Fruit fly (Drosophila melanogaster) whole organism, pupa: Measurements from ENCODE around the gene ZIPIC.

Experiments used
- CG10348 ChIP-seq: fragments of 200-800 bp; sonication (Bioruptor generic); IDR thresholded peaks from 2 replicates; pipeline ENCODE4 v1.3.6; 2022; ENCODE audit warnings: missing biosample characterization, missing genetic modification characterization
- CG12605 ChIP-seq: fragments of 200-800 bp; sonication (Bioruptor generic); IDR thresholded peaks from 2 replicates; pipeline ENCODE4 v1.3.6; 2022; ENCODE audit warnings: missing biosample characterization, missing genetic modification characterization
- CG13204 ChIP-seq: fragments of 200-800 bp; sonication (Bioruptor generic); optimal IDR thresholded peaks from 2 replicates; lab custom pipeline; 2018; ENCODE audit warnings: missing biosample characterization, mild to moderate bottlenecking, missing genetic modification characterization, moderate library complexity
- CG14655 ChIP-seq: fragments of 200-800 bp; sonication (Bioruptor generic); optimal IDR thresholded peaks from 3 replicates; lab custom pipeline; 2017; ENCODE audit warnings: mild to moderate bottlenecking, missing biosample characterization, missing genetic modification reagents, missing genetic modification characterization
- CG15710 ChIP-seq: fragments of 200-800 bp; sonication (Bioruptor generic); optimal IDR thresholded peaks from 2 replicates; lab custom pipeline; 2018; ENCODE audit warnings: missing biosample characterization, mild to moderate bottlenecking, missing genetic modification characterization, moderate library complexity
- CG17806 ChIP-seq: fragments of 200-800 bp; sonication (Bioruptor generic); optimal IDR thresholded peaks from 2 replicates; lab custom pipeline; 2018; ENCODE audit warnings: missing biosample characterization, mild to moderate bottlenecking, missing genetic modification characterization, moderate library complexity
- CG32121 ChIP-seq: fragments of 200-800 bp; sonication (Bioruptor generic); IDR thresholded peaks from 2 replicates; pipeline ENCODE4 v1.3.6; 2022; ENCODE audit warnings: missing biosample characterization, missing genetic modification characterization
- CG34367 ChIP-seq: fragments of 200-800 bp; sonication (Bioruptor generic); optimal IDR thresholded peaks from 2 replicates; lab custom pipeline; 2018; ENCODE audit warnings: missing biosample characterization, mild to moderate bottlenecking, missing genetic modification characterization
- CG4496 ChIP-seq: fragments of 200-800 bp; sonication (Bioruptor generic); IDR thresholded peaks from 3 replicates; pipeline ENCODE4 v1.3.6; 2022; ENCODE audit warnings: missing biosample characterization, missing genetic modification characterization
- CG8159 ChIP-seq: fragments of 200-800 bp; sonication (Bioruptor generic); optimal IDR thresholded peaks from 3 replicates; lab custom pipeline; 2018; ENCODE audit warnings: missing biosample characterization, mild to moderate bottlenecking, missing genetic modification characterization, moderate library complexity
- CG8301 ChIP-seq: fragments of 200-800 bp; sonication (Bioruptor generic); optimal IDR thresholded peaks from 2 replicates; lab custom pipeline; 2018; ENCODE audit warnings: missing biosample characterization, mild to moderate bottlenecking, missing genetic modification characterization
- CG9948 ChIP-seq: fragments of 200-800 bp; sonication (Bioruptor generic); optimal IDR thresholded peaks from 2 replicates; lab custom pipeline; 2018; ENCODE audit warnings: missing biosample characterization, mild to moderate bottlenecking, missing genetic modification characterization, moderate library complexity
- D1 ChIP-seq: fragments of 200-800 bp; sonication (Bioruptor generic); optimal IDR thresholded peaks from 2 replicates; lab custom pipeline; 2018; ENCODE audit warnings: missing biosample characterization, mild to moderate bottlenecking, missing genetic modification characterization, moderate library complexity
- EcR ChIP-seq: fragments of 200-800 bp; sonication (Bioruptor generic); optimal IDR thresholded peaks from 3 replicates; lab custom pipeline; 2019; ENCODE audit warnings: missing biosample characterization, missing genetic modification characterization, mild to moderate bottlenecking, moderate library complexity, missing genetic modification reagents
- Ets98B ChIP-seq: fragments of 200-800 bp; sonication (Bioruptor generic); IDR thresholded peaks from 2 replicates; pipeline ENCODE4 v1.3.6; 2022; ENCODE audit warnings: missing biosample characterization, missing genetic modification characterization
- Pif1A ChIP-seq: fragments of 200-800 bp; sonication (Bioruptor generic); optimal IDR thresholded peaks from 3 replicates; lab custom pipeline; 2016; ENCODE audit warnings: missing biosample characterization, missing genetic modification characterization
- Pif1B ChIP-seq: fragments of 200-800 bp; sonication (Bioruptor generic); optimal IDR thresholded peaks from 3 replicates; lab custom pipeline; 2016; ENCODE audit warnings: missing biosample characterization, missing genetic modification characterization
- Snoo ChIP-seq: fragments of 200-800 bp; sonication (Bioruptor generic); optimal IDR thresholded peaks from 3 replicates; lab custom pipeline; 2017; ENCODE audit warnings: missing biosample characterization, mild to moderate bottlenecking, missing genetic modification characterization, inconsistent platforms
- fd96Ca ChIP-seq: fragments of 200-800 bp; sonication (Bioruptor generic); IDR thresholded peaks from 3 replicates; pipeline ENCODE4 v1.3.6; 2022; ENCODE audit warnings: missing biosample characterization, missing genetic modification characterization
- gl ChIP-seq: fragments of 200-800 bp; sonication (Bioruptor generic); optimal IDR thresholded peaks from 2 replicates; lab custom pipeline; 2018; ENCODE audit warnings: missing biosample characterization, mild to moderate bottlenecking, missing genetic modification characterization
- rn ChIP-seq: fragments of 200-800 bp; sonication (Bioruptor generic); IDR thresholded peaks from 2 replicates; pipeline ENCODE4 v1.3.6; 2022; ENCODE audit warnings: missing biosample characterization, missing genetic modification characterization

ZIPIC gene

DNA sequence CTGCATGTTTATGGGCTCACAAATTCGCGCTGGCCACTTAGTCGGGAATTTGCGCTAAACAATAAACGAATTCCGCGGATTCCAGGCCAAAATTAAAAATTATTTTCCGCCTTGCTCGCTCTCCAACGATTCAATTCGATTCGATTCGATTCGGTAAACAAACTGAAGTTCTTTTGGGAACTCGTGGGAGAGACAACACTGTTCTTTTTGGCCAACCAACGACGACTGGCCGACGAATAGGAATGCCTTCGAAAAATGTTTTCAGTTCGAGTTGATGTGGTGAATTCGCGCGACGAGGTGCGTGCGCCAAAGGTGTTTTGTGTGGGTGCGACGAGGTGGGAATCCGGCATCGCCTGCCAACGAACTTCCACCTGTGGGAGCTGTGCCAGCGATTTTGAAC, 15.3 kb upstream of the ZIPIC start, which contains the start of gene CG15528:
TSS of gene CG15528 (minus strand) at position 180 of the 400 bp plus-strand sequence.
- TF ChIP-seq gl (tag; lab: Kevin White, UChicago) (no peak), EcR (no peak), fd96Ca (GFP tag; lab: Robert Waterston, UW) (no peak), Ets98B (GFP tag; lab: Robert Waterston, UW) (no peak), Pif1A (GFP tag; lab: Kevin White, UChicago) (no peak), CG32121 (GFP tag; lab: Robert Waterston, UW) (no peak), CG10348 (GFP tag; lab: Robert Waterston, UW) (no peak), D1 (tag; lab: Kevin White, UChicago) (no peak), CG9948 (tag; lab: Kevin White, UChicago) (no peak), CG17806 (no peak), Pif1B (GFP tag; lab: Kevin White, UChicago) (no peak), rn (GFP tag; lab: Robert Waterston, UW) (no peak), CG15710 (no peak), Snoo (no peak), CG14655 (GFP tag; lab: Kevin White, UChicago) (no peak), CG4496 (GFP tag; lab: Robert Waterston, UW) (no peak)

DNA sequence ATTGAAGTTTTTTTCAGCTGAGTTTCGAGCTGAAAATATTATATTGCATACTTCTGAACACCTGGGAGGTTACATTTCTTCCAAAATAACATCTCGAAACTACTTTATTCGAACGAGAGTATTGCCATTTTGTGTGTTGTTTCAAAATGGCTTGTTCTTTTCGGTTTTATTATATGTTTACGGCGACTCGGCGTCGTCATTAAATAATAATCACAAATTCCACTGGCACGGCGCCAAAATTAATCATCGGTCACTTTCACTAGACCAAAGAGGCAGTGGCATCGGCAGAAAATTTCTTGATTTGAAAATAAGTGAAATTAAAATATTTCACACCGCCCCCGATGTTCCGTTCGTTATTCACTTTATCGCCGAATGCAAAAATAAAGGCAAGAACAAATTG, 13.8 kb upstream of the ZIPIC start:
- no peak for TF ChIP-seq Snoo
- TF ChIP-seq CG14655 (GFP tag; lab: Kevin White, UChicago): no peak
- TF ChIP-seq CG32121 (GFP tag; lab: Robert Waterston, UW): no peak
- TF ChIP-seq CG8159 (tag; lab: Kevin White, UChicago): no peak
- TF ChIP-seq CG17806: no peak
- TF ChIP-seq Ets98B (GFP tag; lab: Robert Waterston, UW): no peak
- no peak for TF ChIP-seq CG15710
- TF ChIP-seq rn (GFP tag; lab: Robert Waterston, UW): no peak
- TF ChIP-seq CG4496 (GFP tag; lab: Robert Waterston, UW): no peak
- no peak for TF ChIP-seq CG8301 (tag; lab: Kevin White, UChicago)
- TF ChIP-seq CG13204 (GFP tag; lab: Kevin White, UChicago): no peak
- no peak for TF ChIP-seq EcR
- TF ChIP-seq Pif1B (GFP tag; lab: Kevin White, UChicago): no peak
- TF ChIP-seq fd96Ca (GFP tag; lab: Robert Waterston, UW): no peak
- TF ChIP-seq, all 21 proteins: peak for 0

DNA sequence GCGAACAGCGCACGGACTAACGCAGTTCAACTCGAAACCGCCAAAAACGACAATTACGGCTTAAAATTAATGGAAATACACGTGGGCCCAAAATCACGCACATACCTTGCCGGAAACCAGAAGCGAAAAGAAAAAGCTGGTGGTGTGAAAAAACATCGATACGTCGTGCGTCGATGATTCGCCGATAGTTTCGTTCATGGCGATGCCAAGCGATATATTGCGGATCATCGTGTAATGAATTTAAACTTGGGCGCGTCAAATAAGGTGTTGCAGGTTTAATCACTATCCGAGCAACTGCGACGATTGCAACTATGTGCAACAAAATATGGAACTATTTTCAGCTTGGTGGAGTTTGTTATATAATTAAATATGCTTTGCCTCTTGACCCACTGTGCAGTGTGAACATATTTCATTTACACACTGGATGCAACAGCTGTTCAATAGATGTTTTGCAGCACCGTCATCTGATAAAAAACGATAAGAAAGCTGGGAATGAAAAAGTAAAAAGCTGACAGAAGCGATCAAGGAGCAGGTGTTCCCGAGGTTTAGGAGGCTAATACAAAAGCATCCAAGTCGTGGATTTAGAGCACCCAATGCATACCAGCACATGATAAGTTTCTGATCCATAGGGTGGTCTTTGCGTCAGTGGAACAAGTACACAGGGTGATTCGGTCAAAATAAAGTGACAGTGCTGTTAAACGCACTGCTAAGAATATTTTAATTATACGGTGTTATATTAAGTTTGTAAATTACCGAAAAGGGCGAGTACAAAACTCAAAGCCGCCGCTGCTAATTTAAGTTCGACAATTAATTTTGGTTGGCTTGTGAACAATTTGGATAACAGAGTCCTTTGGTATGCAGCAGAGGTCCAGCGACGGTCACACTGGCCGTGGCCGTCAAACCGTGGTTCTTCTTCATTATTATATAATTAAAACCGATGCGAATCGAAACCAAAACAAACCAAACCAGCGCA, 9.6 kb upstream of the ZIPIC start, which contains the start of the genes RpL32 and CG7943:
TSS of gene RpL32 (minus strand) at position 133 of the 973 bp plus-strand sequence.
TSS of gene CG7943 (plus strand) at position 442 of the 973 bp plus-strand sequence.
- TF ChIP-seq CG32121 (GFP tag; lab: Robert Waterston, UW): peak; percentile 89
- no peak for TF ChIP-seq CG14655 (GFP tag; lab: Kevin White, UChicago)
- peak; percentile 77 for TF ChIP-seq CG34367
- TF ChIP-seq Snoo: peak; percentile 94
- peak; percentile 73 for TF ChIP-seq rn (GFP tag; lab: Robert Waterston, UW)
- TF ChIP-seq fd96Ca (GFP tag; lab: Robert Waterston, UW): peak; percentile 95
- TF ChIP-seq CG15710: peak; percentile 83
- TF ChIP-seq CG9948 (tag; lab: Kevin White, UChicago): peak; percentile 76
- TF ChIP-seq CG8301 (tag; lab: Kevin White, UChicago): peak; percentile 81
- no peak for TF ChIP-seq D1 (tag; lab: Kevin White, UChicago)
- peak; percentile 94 for TF ChIP-seq CG4496 (GFP tag; lab: Robert Waterston, UW)
- TF ChIP-seq CG17806: peak; percentile 83
- no peak for TF ChIP-seq CG13204 (GFP tag; lab: Kevin White, UChicago)
- TF ChIP-seq CG8159 (tag; lab: Kevin White, UChicago): peak; percentile 84
- peak; percentile 88 for TF ChIP-seq Pif1A (GFP tag; lab: Kevin White, UChicago)
- peak; percentile 94 for TF ChIP-seq Pif1B (GFP tag; lab: Kevin White, UChicago)
- peak; percentile 78 for TF ChIP-seq CG12605
- TF ChIP-seq Ets98B (GFP tag; lab: Robert Waterston, UW): peak; percentile 92
- TF ChIP-seq EcR: no peak
- TF ChIP-seq CG10348 (GFP tag; lab: Robert Waterston, UW): peak; percentile 84
- peak; percentile 78 for TF ChIP-seq gl (tag; lab: Kevin White, UChicago)

DNA sequence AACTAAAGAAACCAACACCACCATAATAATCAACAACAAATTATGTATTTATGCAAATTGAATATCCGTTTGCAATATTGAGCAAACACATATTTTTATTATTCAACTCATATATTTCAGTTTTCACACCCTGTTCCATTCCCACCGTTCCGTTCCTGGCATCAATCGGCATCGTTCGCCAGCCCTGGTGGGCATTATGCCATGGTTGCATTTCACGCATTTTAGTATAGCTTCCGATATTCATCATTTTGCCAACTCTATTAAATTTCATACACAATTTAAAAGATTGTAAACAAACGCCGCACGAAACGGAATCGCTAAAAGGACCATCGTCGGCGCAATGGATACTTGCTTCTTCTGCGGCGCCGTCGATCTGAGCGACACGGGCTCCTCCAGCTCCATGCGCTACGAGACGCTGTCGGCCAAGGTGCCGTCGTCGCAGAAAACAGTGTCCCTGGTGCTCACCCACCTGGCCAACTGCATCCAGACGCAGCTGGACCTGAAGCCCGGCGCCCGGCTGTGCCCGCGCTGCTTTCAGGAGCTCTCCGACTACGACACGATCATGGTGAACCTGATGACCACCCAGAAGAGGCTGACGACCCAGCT, 6.6 kb upstream of the ZIPIC start, which contains the start of gene Sry-delta:
TSS of gene Sry-delta (plus strand) at position 203 of the 606 bp plus-strand sequence.
- peak; percentile 75 for TF ChIP-seq Ets98B (GFP tag; lab: Robert Waterston, UW)
- TF ChIP-seq CG15710: peak; percentile 48
- peak; percentile 43; the same call in 2 of the 3 replicates for TF ChIP-seq CG4496 (GFP tag; lab: Robert Waterston, UW)
- peak; percentile 70; the same call in 2 of the 3 replicates for TF ChIP-seq fd96Ca (GFP tag; lab: Robert Waterston, UW)
- TF ChIP-seq gl (tag; lab: Kevin White, UChicago): no peak
- no peak for TF ChIP-seq CG14655 (GFP tag; lab: Kevin White, UChicago)
- TF ChIP-seq rn (GFP tag; lab: Robert Waterston, UW): peak; percentile 42; the same call in 1 of the 2 replicates
- TF ChIP-seq CG17806: peak; percentile 23
- peak; percentile 65 for TF ChIP-seq Snoo
- no peak for TF ChIP-seq CG8301 (tag; lab: Kevin White, UChicago)
- TF ChIP-seq, all 21 proteins: peak for 7

DNA sequence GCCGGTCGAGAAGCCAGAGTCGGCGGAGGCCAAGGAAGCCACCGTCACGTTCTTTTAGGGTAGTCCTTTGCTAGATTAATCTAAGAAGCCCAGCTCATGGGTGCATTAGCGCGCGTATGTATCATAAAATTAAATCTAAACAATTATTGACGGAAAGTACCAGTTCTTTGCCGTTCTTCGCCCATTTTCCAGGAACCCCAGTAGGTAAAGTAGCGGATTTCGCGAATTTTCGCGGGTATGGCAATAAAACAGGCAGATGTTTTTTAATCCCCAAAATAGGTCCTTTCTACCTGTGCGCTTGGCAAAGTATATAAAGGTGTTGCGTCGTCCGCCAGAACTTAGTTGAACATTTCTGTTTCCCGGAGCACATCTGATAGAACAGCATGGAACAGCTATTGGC, 4.2 kb upstream of the ZIPIC start:
- no peak for TF ChIP-seq CG32121 (GFP tag; lab: Robert Waterston, UW)
- no peak for TF ChIP-seq Snoo
- TF ChIP-seq CG10348 (GFP tag; lab: Robert Waterston, UW): no peak
- TF ChIP-seq fd96Ca (GFP tag; lab: Robert Waterston, UW): no peak
- TF ChIP-seq gl (tag; lab: Kevin White, UChicago): no peak
- no peak for TF ChIP-seq Pif1A (GFP tag; lab: Kevin White, UChicago)
- no peak for TF ChIP-seq CG17806
- no peak for TF ChIP-seq CG12605
- TF ChIP-seq D1 (tag; lab: Kevin White, UChicago): no peak
- TF ChIP-seq CG13204 (GFP tag; lab: Kevin White, UChicago): no peak
- TF ChIP-seq Pif1B (GFP tag; lab: Kevin White, UChicago): no peak
- TF ChIP-seq CG34367: no peak
- TF ChIP-seq CG8301 (tag; lab: Kevin White, UChicago): no peak
- no peak for TF ChIP-seq CG8159 (tag; lab: Kevin White, UChicago)
- TF ChIP-seq, all 21 proteins: peak for 0
